Fruit fly (Drosophila melanogaster) whole organism, adult: Measurements from ENCODE around the gene CG13060.

Source experiments
- CG12768 ChIP-seq: fragments of 200-800 bp; sonication (Bioruptor generic); optimal IDR thresholded peaks from 2 replicates; lab custom pipeline; 2017; ENCODE audit warnings: missing biosample characterization, missing genetic modification characterization, mild to moderate bottlenecking, moderate library complexity, missing genetic modification reagents
- CG7101 ChIP-seq: fragments of 200-800 bp; sonication (Bioruptor generic); optimal IDR thresholded peaks from 2 replicates; lab custom pipeline; 2018; ENCODE audit warnings: missing biosample characterization, mild to moderate bottlenecking, missing genetic modification characterization, moderate library complexity
- Crg-1 ChIP-seq: fragments of 200-800 bp; sonication (Bioruptor generic); optimal IDR thresholded peaks from 2 replicates; lab custom pipeline; 2016; ENCODE audit warnings: missing biosample characterization, missing genetic modification characterization
- Mnt ChIP-seq: fragments of 200-800 bp; sonication (Bioruptor generic); optimal IDR thresholded peaks from 2 replicates; lab custom pipeline; 2016; ENCODE audit warnings: missing biosample characterization, mild to moderate bottlenecking, missing genetic modification characterization
- tj ChIP-seq: fragments of 200-800 bp; sonication (Bioruptor generic); optimal IDR thresholded peaks from 3 replicates; lab custom pipeline; 2017; ENCODE audit warnings: missing biosample characterization, mild to moderate bottlenecking, missing genetic modification characterization, moderate library complexity

DNA sequence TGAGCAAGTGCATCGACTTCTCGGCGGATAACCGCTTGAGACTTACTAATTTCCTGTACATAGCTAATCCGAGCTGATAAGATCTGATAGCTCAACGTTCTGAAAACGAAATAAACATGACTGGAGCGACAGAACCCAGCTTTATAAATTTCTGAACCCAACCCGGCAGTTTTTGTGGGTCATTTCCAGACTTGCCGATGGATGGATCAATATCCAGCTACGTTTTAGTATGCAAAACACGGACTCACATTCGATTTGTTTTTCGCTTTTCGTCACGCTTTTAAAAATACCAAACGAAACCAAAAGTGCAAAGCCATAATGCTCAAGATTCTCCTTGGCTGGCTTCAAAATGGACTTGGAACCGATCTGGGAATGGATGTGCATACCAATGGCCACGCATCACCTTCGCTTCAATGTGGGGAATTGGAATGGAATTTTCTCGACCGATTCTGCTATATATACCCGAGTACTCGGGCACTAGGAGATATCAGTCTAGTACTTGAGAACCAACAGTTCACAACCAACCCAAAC, 48.8 kb upstream of the CG13060 start, which contains the start of the genes CG34248 and CG13067:
- TF ChIP-seq CG12768 (GFP tag; lab: Kevin White, UChicago) (no peak), tj (GFP tag; lab: Kevin White, UChicago) (no peak), Crg-1 (GFP tag; lab: Kevin White, UChicago) (no peak), CG7101 (tag; lab: Kevin White, UChicago) (no peak), Mnt (GFP tag; lab: Kevin White, UChicago) (no peak)
